Fruit fly (Drosophila melanogaster): ENCODE data around the gene ppl.

dm6 chr3L:21230762-21231161 is 50.5 kb downstream of the ppl start:
- TF ChIP-seq brk (GFP tag; optimal IDR thresholded peaks at IDR 0.05) (no peak), usp (GFP tag; optimal IDR thresholded peaks at IDR 0.05) (no peak)

Measured in whole organism, wandering third instar larva.